Fruit fly (Drosophila melanogaster) whole organism: ENCODE measurements around the gene Nt5b.

Experiments
- CG8478 ChIP-seq: fragments of >200 bp; optimal IDR thresholded peaks from 2 replicates; lab custom pipeline; 2018; ENCODE audit warnings: inconsistent platforms
- Dll ChIP-seq: fragments of >200 bp; optimal IDR thresholded peaks from 2 replicates; lab custom pipeline; 2017
- EcR ChIP-seq, 2 experiments: fragments of >200 bp; optimal IDR thresholded peaks; 2 replicates each; lab custom pipeline; 2017; ENCODE audit warnings: missing biosample characterization in 2 of 2, missing genetic modification characterization in 2 of 2, missing genetic modification reagents in 2 of 2
- pan ChIP-seq: fragments of >200 bp; optimal IDR thresholded peaks from 2 replicates; lab custom pipeline; 2017
- psq ChIP-seq: fragments of >200 bp; optimal IDR thresholded peaks from 2 replicates; lab custom pipeline; 2017
- usp ChIP-seq: fragments of >200 bp; optimal IDR thresholded peaks from 2 replicates; lab custom pipeline; 2017; ENCODE audit warnings: missing biosample characterization, missing genetic modification characterization, mixed read lengths

Nt5b gene

dm6 chrX:18409938-18410337, at the start of gene Nt5b:
Gene Nt5b (minus strand): TSS chrX:18410144.
- TF ChIP-seq usp (GFP tag; lab: Kevin White, UChicago) (no peak), psq (lab: Kevin White, UChicago) (no peak), Dll (lab: Kevin White, UChicago) (no peak), pan (no peak), CG8478 (no peak), EcR (GFP tag; optimal IDR thresholded peaks at IDR 0.05; lab: Kevin White, UChicago) (no peak)

- TF ChIP-seq usp (GFP tag; lab: Kevin White, UChicago) (no peak), Dll (lab: Kevin White, UChicago) (no peak), pan (no peak), psq (lab: Kevin White, UChicago) (no peak), CG8478 (no peak), EcR (GFP tag; optimal IDR thresholded peaks at IDR 0.05; lab: Kevin White, UChicago) (no peak)
Observed at dm6 chrX:18452717-18453116, 42.8 kb upstream of the Nt5b start.

dm6 chrX:18440481-18440880, 30.5 kb upstream of the Nt5b start, which contains the start of gene CG32548:
Gene CG32548 (minus strand): TSS chrX:18440581.
- TF ChIP-seq Dll (lab: Kevin White, UChicago) (no peak), EcR (GFP tag; optimal IDR thresholded peaks at IDR 0.05; lab: Kevin White, UChicago) (no peak), pan (no peak), CG8478 (no peak), psq (lab: Kevin White, UChicago) (no peak), usp (GFP tag; lab: Kevin White, UChicago) (no peak)

dm6 chrX:18439367-18439766, 29.4 kb upstream of the Nt5b start, which contains the start of gene CG43841:
Gene CG43841 (plus strand): TSS chrX:18439667.
- TF ChIP-seq usp (GFP tag; lab: Kevin White, UChicago) (no peak), Dll (lab: Kevin White, UChicago) (no peak), pan (no peak), CG8478 (no peak), psq (lab: Kevin White, UChicago) (no peak), EcR (GFP tag; optimal IDR thresholded peaks at IDR 0.05; lab: Kevin White, UChicago) (no peak)

dm6 chrX:18438568-18438967, 28.6 kb upstream of the Nt5b start, which contains the start of gene CG32551:
Gene CG32551 (plus strand): TSS chrX:18438868.
- TF ChIP-seq CG8478 (no peak), Dll (lab: Kevin White, UChicago) (no peak), pan (no peak), EcR (GFP tag; optimal IDR thresholded peaks at IDR 0.05; lab: Kevin White, UChicago) (no peak), psq (lab: Kevin White, UChicago) (no peak), usp (GFP tag; lab: Kevin White, UChicago) (no peak)

dm6 chrX:18437190-18437589, 27.2 kb upstream of the Nt5b start, which contains the start of gene CG6290:
Gene CG6290 (plus strand): TSS chrX:18437490.
- no peak for TF ChIP-seq Dll (lab: Kevin White, UChicago)
- no peak for TF ChIP-seq pan
- no peak for TF ChIP-seq EcR (GFP tag; optimal IDR thresholded peaks at IDR 0.05; lab: Kevin White, UChicago)
- TF ChIP-seq CG8478 = no peak
- TF ChIP-seq psq (lab: Kevin White, UChicago) = no peak
- no peak for TF ChIP-seq usp (GFP tag; lab: Kevin White, UChicago)

dm6 chrX:18422112-18422511, 12.2 kb upstream of the Nt5b start, which contains the start of gene CG42323:
Gene CG42323 (plus strand): TSS chrX:18422413.
- TF ChIP-seq EcR (GFP tag; optimal IDR thresholded peaks at IDR 0.05; lab: Kevin White, UChicago) (no peak), CG8478 (no peak), psq (lab: Kevin White, UChicago) (no peak)

- TF ChIP-seq usp (GFP tag; lab: Kevin White, UChicago) (no peak), pan (no peak), Dll (lab: Kevin White, UChicago) (no peak), EcR (GFP tag; optimal IDR thresholded peaks at IDR 0.05; lab: Kevin White, UChicago) (no peak), psq (lab: Kevin White, UChicago) (no peak), CG8478 (no peak)
Observed at dm6 chrX:18415115-18415514, 5.2 kb upstream of the Nt5b start, which contains the start of gene CG15056. Gene CG15056 (plus strand): TSS chrX:18415415.

- TF ChIP-seq usp (GFP tag; lab: Kevin White, UChicago) (no peak), Dll (lab: Kevin White, UChicago) (peak; percentile 16)
Observed at dm6 chrX:18409449-18409848, 495 bp downstream of the Nt5b start.

dm6 chrX:18407394-18407721, 2.6 kb downstream of the Nt5b start:
- TF ChIP-seq EcR (GFP tag; optimal IDR thresholded peaks at IDR 0.05; lab: Kevin White, UChicago) = no peak
- TF ChIP-seq usp (GFP tag; lab: Kevin White, UChicago) = no peak
- no peak for TF ChIP-seq CG8478
- no peak for TF ChIP-seq Dll (lab: Kevin White, UChicago)
- no peak for TF ChIP-seq pan
- TF ChIP-seq psq (lab: Kevin White, UChicago) = no peak

dm6 chrX:18406593-18407393, 3.2 kb downstream of the Nt5b start:
- TF ChIP-seq usp (GFP tag; lab: Kevin White, UChicago) = no peak
- no peak for TF ChIP-seq psq (lab: Kevin White, UChicago)
- TF ChIP-seq EcR (GFP tag; optimal IDR thresholded peaks at IDR 0.05; lab: Kevin White, UChicago) = no peak
- TF ChIP-seq pan = no peak
- no peak for TF ChIP-seq Dll (lab: Kevin White, UChicago)
- no peak for TF ChIP-seq CG8478

dm6 chrX:18405567-18406059, 4.3 kb downstream of the Nt5b start:
- no peak for TF ChIP-seq psq (lab: Kevin White, UChicago)
- no peak for TF ChIP-seq usp (GFP tag; lab: Kevin White, UChicago)
- TF ChIP-seq CG8478 = no peak
- TF ChIP-seq pan = no peak
- TF ChIP-seq Dll (lab: Kevin White, UChicago) = no peak
- TF ChIP-seq EcR (GFP tag; optimal IDR thresholded peaks at IDR 0.05; lab: Kevin White, UChicago) = no peak
